Fruit fly (Drosophila melanogaster) whole organism, prepupa: Measurements from ENCODE around the gene CG1231.

Experiments
- CG16779 ChIP-seq: fragments of 200-800 bp; sonication (Bioruptor generic); optimal IDR thresholded peaks from 3 replicates; lab custom pipeline; 2017; ENCODE audit warnings: missing biosample characterization, mild to moderate bottlenecking, missing genetic modification characterization
- CG34406 ChIP-seq: fragments of 200-800 bp; sonication (Bioruptor generic); optimal IDR thresholded peaks from 3 replicates; lab custom pipeline; 2016; ENCODE audit warnings: missing biosample characterization, missing genetic modification characterization
- CG6163 ChIP-seq: fragments of 200-800 bp; sonication (Bioruptor generic); IDR thresholded peaks from 3 replicates; pipeline ENCODE4 v1.3.6; 2022; ENCODE audit warnings: missing biosample characterization, missing genetic modification characterization
- Gug ChIP-seq: fragments of 200-800 bp; sonication (Bioruptor generic); IDR thresholded peaks from 2 replicates; pipeline ENCODE4 v1.3.6; 2022; ENCODE audit warnings: missing biosample characterization, missing genetic modification characterization
- Hr39 ChIP-seq: fragments of 200-800 bp; sonication (Bioruptor generic); optimal IDR thresholded peaks from 2 replicates; lab custom pipeline; 2016; ENCODE audit warnings: missing biosample characterization, missing genetic modification characterization
- achi ChIP-seq: fragments of 200-800 bp; sonication (Bioruptor generic); optimal IDR thresholded peaks from 3 replicates; lab custom pipeline; 2016; ENCODE audit warnings: missing biosample characterization, missing genetic modification characterization

dm6 chr3L:315140-315539 lies 41.1 kb upstream of the CG1231 start:
- TF ChIP-seq Gug (GFP tag; lab: Robert Waterston, UW), result no peak
- TF ChIP-seq CG34406, result no peak
- TF ChIP-seq Hr39 (GFP tag; lab: Kevin White, UChicago), result no peak
- TF ChIP-seq achi, result no peak
- TF ChIP-seq CG6163 (GFP tag; lab: Robert Waterston, UW), result no peak
- TF ChIP-seq CG16779 (tag; lab: Kevin White, UChicago), result no peak
